Worm (Caenorhabditis elegans) whole organism, young adult: Measurements from ENCODE around the gene T05H10.8.
A peak's percentile ranks its signal among the peaks of the same experiment; 100 is the strongest.

ENCODE experiments used
- B0019.2 ChIP-seq: fragments of 200-800 bp; sonication (Bioruptor generic); conservative IDR thresholded peaks from 2 replicates; pipeline ENCODE4 v1.3.6; 2022; ENCODE audit warnings: missing genetic modification reagents, missing genetic modification characterization, missing compliant biosample characterization
- B0261.1 ChIP-seq: sonication (generic microtip); optimal IDR thresholded peaks from 2 replicates; lab custom pipeline; 2016; ENCODE audit warnings: mild to moderate bottlenecking, missing genetic modification characterization, moderate library complexity, missing compliant biosample characterization
- B0336.3 ChIP-seq: fragments of 200-800 bp; sonication (Bioruptor generic); IDR thresholded peaks from 2 replicates; pipeline ENCODE4 v1.3.6; 2022; ENCODE audit warnings: missing genetic modification characterization, missing compliant biosample characterization
- C06A6.2 ChIP-seq: fragments of 200-800 bp; sonication (Bioruptor generic); conservative IDR thresholded peaks from 2 replicates; pipeline ENCODE4 v1.3.6; 2022; ENCODE audit warnings: missing genetic modification characterization, missing compliant biosample characterization
- D2030.7 ChIP-seq: fragments of 200-800 bp; sonication (Bioruptor generic); IDR thresholded peaks from 2 replicates; pipeline ENCODE4 v1.3.6; 2022; ENCODE audit warnings: missing genetic modification reagents, missing genetic modification characterization, missing compliant biosample characterization
- F10E7.11 ChIP-seq: sonication (generic microtip); optimal IDR thresholded peaks from 2 replicates; lab custom pipeline; 2017; ENCODE audit warnings: mild to moderate bottlenecking, missing genetic modification characterization, moderate library complexity, missing compliant biosample characterization
- F57C9.4 ChIP-seq: sonication (generic microtip); optimal IDR thresholded peaks from 2 replicates; lab custom pipeline; 2017; ENCODE audit warnings: mild to moderate bottlenecking, missing genetic modification characterization, missing compliant biosample characterization
- K11D2.4 ChIP-seq: fragments of 200-800 bp; sonication (Bioruptor generic); IDR thresholded peaks from 2 replicates; pipeline ENCODE4 v1.3.6; 2022; ENCODE audit warnings: missing genetic modification reagents, missing genetic modification characterization, missing compliant biosample characterization
- K12H6.12 ChIP-seq: fragments of 200-800 bp; sonication (Bioruptor generic); optimal IDR thresholded peaks from 2 replicates; lab custom pipeline; 2018; ENCODE audit warnings: mild to moderate bottlenecking, missing genetic modification characterization, missing compliant biosample characterization
- akir-1 ChIP-seq: fragments of 200-800 bp; sonication (Bioruptor generic); optimal IDR thresholded peaks from 2 replicates; lab custom pipeline; 2018; ENCODE audit warnings: mild to moderate bottlenecking, missing genetic modification characterization, moderate library complexity, missing compliant biosample characterization
- aptf-3 ChIP-seq: fragments of 200-800 bp; sonication (Bioruptor generic); IDR thresholded peaks from 2 replicates; pipeline ENCODE4 v1.3.6; 2022; ENCODE audit warnings: missing genetic modification characterization, missing compliant biosample characterization
- atf-7 ChIP-seq: sonication (generic microtip); optimal IDR thresholded peaks from 2 replicates; lab custom pipeline; 2017; ENCODE audit warnings: mild to moderate bottlenecking, missing genetic modification characterization, missing compliant biosample characterization
- attf-5 ChIP-seq: fragments of 200-800 bp; sonication (Bioruptor generic); optimal IDR thresholded peaks from 2 replicates; lab custom pipeline; 2018; ENCODE audit warnings: mild to moderate bottlenecking, missing genetic modification characterization, missing compliant biosample characterization
- bed-1 ChIP-seq: fragments of 200-800 bp; sonication (Bioruptor generic); IDR thresholded peaks from 2 replicates; pipeline ENCODE4 v1.3.6; 2022; ENCODE audit warnings: missing genetic modification reagents, missing genetic modification characterization, missing compliant biosample characterization
- bed-2 ChIP-seq: fragments of 200-800 bp; sonication (Bioruptor generic); IDR thresholded peaks from 2 replicates; pipeline ENCODE4 v1.3.6; 2022; ENCODE audit warnings: missing genetic modification reagents, missing genetic modification characterization, missing compliant biosample characterization
- ccch-3 ChIP-seq: fragments of 200-800 bp; sonication (Bioruptor generic); optimal IDR thresholded peaks from 2 replicates; lab custom pipeline; 2018; ENCODE audit warnings: mild to moderate bottlenecking, missing genetic modification characterization, missing compliant biosample characterization
- cebp-1 ChIP-seq, 2 experiments: fragments of 200-800 bp in 1 of 2; sonication (Bioruptor generic) in 1 of 2; sonication (generic microtip) in 1 of 2; IDR thresholded peaks in 1 of 2; optimal IDR thresholded peaks in 1 of 2; 2 replicates each; pipeline versions ENCODE4 v1.3.6 to Lab custom; 2017 to 2022; ENCODE audit warnings: missing compliant biosample characterization in 2 of 2, missing genetic modification characterization in 2 of 2, mild to moderate bottlenecking in 1 of 2, missing genetic modification reagents in 1 of 2, moderate library complexity in 1 of 2
- ceh-58 ChIP-seq: fragments of 200-800 bp; sonication (Bioruptor generic); IDR thresholded peaks from 2 replicates; pipeline ENCODE4 v1.3.6; 2022; ENCODE audit warnings: missing genetic modification characterization, missing compliant biosample characterization
- dox-1 ChIP-seq: fragments of 200-800 bp; sonication (Bioruptor generic); IDR thresholded peaks from 2 replicates; pipeline ENCODE4 v1.3.6; 2022; ENCODE audit warnings: missing genetic modification reagents, missing genetic modification characterization, missing compliant biosample characterization
- dpff-1 ChIP-seq: sonication (generic microtip); optimal IDR thresholded peaks from 2 replicates; lab custom pipeline; 2017; ENCODE audit warnings: mild to moderate bottlenecking, missing genetic modification characterization, missing compliant biosample characterization
- egl-18 ChIP-seq: fragments of 200-800 bp; sonication (Bioruptor generic); IDR thresholded peaks from 2 replicates; pipeline ENCODE4 v1.3.6; 2022; ENCODE audit warnings: missing genetic modification reagents, missing genetic modification characterization, missing compliant biosample characterization
- egrh-3 ChIP-seq: fragments of 200-800 bp; sonication (Bioruptor generic); IDR thresholded peaks from 2 replicates; pipeline ENCODE4 v1.3.6; 2022; ENCODE audit warnings: missing genetic modification reagents, missing genetic modification characterization, missing compliant biosample characterization
- gei-17 ChIP-seq: fragments of 200-800 bp; sonication (Bioruptor generic); optimal IDR thresholded peaks from 2 replicates; lab custom pipeline; 2018; ENCODE audit warnings: mild to moderate bottlenecking, missing genetic modification characterization, missing compliant biosample characterization
- hlh-12 ChIP-seq: sonication (generic microtip); optimal IDR thresholded peaks from 2 replicates; lab custom pipeline; 2016; ENCODE audit warnings: missing genetic modification characterization, missing compliant biosample characterization
- hmg-20 ChIP-seq: fragments of 200-800 bp; sonication (Bioruptor generic); IDR thresholded peaks from 2 replicates; pipeline ENCODE4 v1.3.6; 2022; ENCODE audit warnings: missing genetic modification reagents, missing genetic modification characterization, missing compliant biosample characterization
- lin-40 ChIP-seq: sonication (generic microtip); optimal IDR thresholded peaks from 2 replicates; lab custom pipeline; 2016; ENCODE audit warnings: missing genetic modification characterization, mild to moderate bottlenecking, missing compliant biosample characterization, missing genotype, missing genetic modification reagents
- lin-54 ChIP-seq: fragments of 200-800 bp; sonication (Bioruptor generic); optimal IDR thresholded peaks from 2 replicates; lab custom pipeline; 2018; ENCODE audit warnings: mild to moderate bottlenecking, missing genetic modification characterization, missing compliant biosample characterization
- lsl-1 ChIP-seq: fragments of 200-800 bp; sonication (Bioruptor generic); optimal IDR thresholded peaks from 2 replicates; lab custom pipeline; 2018; ENCODE audit warnings: mild to moderate bottlenecking, missing genetic modification characterization, moderate library complexity, missing compliant biosample characterization
- madf-3 ChIP-seq: fragments of 200-800 bp; sonication (Bioruptor generic); IDR thresholded peaks from 2 replicates; pipeline ENCODE4 v1.3.6; 2022; ENCODE audit warnings: missing genetic modification reagents, missing genetic modification characterization, missing compliant biosample characterization
- madf-6 ChIP-seq: fragments of 200-800 bp; sonication (Bioruptor generic); IDR thresholded peaks from 2 replicates; pipeline ENCODE4 v1.3.6; 2022; ENCODE audit warnings: missing genetic modification reagents, missing genetic modification characterization, missing compliant biosample characterization
- nhr-179 ChIP-seq: sonication (generic microtip); optimal IDR thresholded peaks from 2 replicates; lab custom pipeline; 2016; ENCODE audit warnings: mild to moderate bottlenecking, missing genetic modification characterization, missing compliant biosample characterization
- nhr-80 ChIP-seq: sonication (generic microtip); optimal IDR thresholded peaks from 2 replicates; lab custom pipeline; 2016; ENCODE audit warnings: missing genetic modification characterization, missing compliant biosample characterization
- snpc-3.4 ChIP-seq: sonication (generic microtip); optimal IDR thresholded peaks from 2 replicates; lab custom pipeline; 2017; ENCODE audit warnings: missing genetic modification characterization, mild to moderate bottlenecking, missing compliant biosample characterization, antibody characterized with exemption, moderate library complexity, missing genotype, missing genetic modification reagents
- snpc-4 ChIP-seq, 5 experiments: fragments of 150-350 bp in 1 of 5; sonication (generic microtip) in 4 of 5; optimal IDR thresholded peaks; 2 replicates each; lab custom pipeline; 2014 to 2018; ENCODE audit warnings: missing genetic modification characterization in 5 of 5, missing biosample characterization in 3 of 5, antibody characterized with exemption in 2 of 5, mild to moderate bottlenecking in 2 of 5, missing compliant biosample characterization in 2 of 5, missing genotype in 2 of 5, moderate library complexity in 2 of 5, missing genetic modification reagents in 1 of 5
- sptf-2 ChIP-seq: fragments of 200-800 bp; sonication (Bioruptor generic); optimal IDR thresholded peaks from 2 replicates; lab custom pipeline; 2018; ENCODE audit warnings: mild to moderate bottlenecking, missing genetic modification characterization, missing compliant biosample characterization
- tbp1 ChIP-seq: fragments of 200-800 bp; sonication (Bioruptor generic); optimal IDR thresholded peaks from 2 replicates; lab custom pipeline; 2018; ENCODE audit warnings: mild to moderate bottlenecking, missing genetic modification characterization, missing compliant biosample characterization
- zfh-2 ChIP-seq: fragments of 200-800 bp; sonication (Bioruptor generic); conservative IDR thresholded peaks from 2 replicates; pipeline ENCODE4 v1.3.6; 2022; ENCODE audit warnings: missing genetic modification reagents, missing genetic modification characterization, missing compliant biosample characterization
- zim-3 ChIP-seq: sonication (generic microtip); optimal IDR thresholded peaks from 2 replicates; lab custom pipeline; 2017; ENCODE audit warnings: mild to moderate bottlenecking, missing genetic modification characterization, moderate library complexity, missing compliant biosample characterization
- ztf-22 ChIP-seq: fragments of 200-800 bp; sonication (Bioruptor generic); optimal IDR thresholded peaks from 2 replicates; lab custom pipeline; 2018; ENCODE audit warnings: mild to moderate bottlenecking, missing genetic modification characterization, moderate library complexity, missing compliant biosample characterization
- ztf-25 ChIP-seq: fragments of 200-800 bp; sonication (Bioruptor generic); IDR thresholded peaks from 2 replicates; pipeline ENCODE4 v1.3.6; 2022; ENCODE audit warnings: missing genetic modification reagents, missing genetic modification characterization, missing compliant biosample characterization

Gene T05H10.8

DNA sequence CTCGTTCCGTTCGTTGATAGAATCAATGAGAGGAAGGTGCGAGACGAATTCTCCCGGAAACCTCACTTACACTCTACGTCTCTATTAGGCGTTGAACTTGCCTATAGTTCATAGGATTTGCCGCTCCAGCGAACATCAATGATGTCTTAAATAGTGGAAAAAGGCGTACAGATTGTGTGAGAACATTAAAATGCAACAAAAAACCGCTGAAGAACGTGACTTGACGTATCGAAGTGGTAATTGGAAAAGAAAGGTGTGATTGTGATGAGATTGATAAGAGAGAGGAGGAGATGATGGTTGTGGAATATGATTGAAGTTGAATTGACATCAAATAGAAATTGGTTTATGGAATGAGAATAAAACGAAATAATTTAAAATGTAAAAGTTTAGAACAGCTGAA lies 24.9 kb upstream of the T05H10.8 start:
- TF ChIP-seq F57C9.4 (no peak), attf-5 (GFP tag; lab: Kevin White, UChicago) (peak; percentile 49), snpc-3.4 (tag; lab: Kevin White, UChicago) (no peak), cebp-1 (GFP tag; IDR thresholded peaks at IDR 0.05; lab: Robert Waterston, UW) (no peak), cebp-1 (tag; optimal IDR thresholded peaks at IDR 0.05; lab: Kevin White, UChicago) (peak; percentile 25), lin-40 (tag; lab: Kevin White, UChicago) (peak; percentile 12), hlh-12 (no peak), atf-7 (tag; lab: Kevin White, UChicago) (peak; percentile 30), akir-1 (GFP tag; lab: Kevin White, UChicago) (no peak), bed-2 (GFP tag; lab: Robert Waterston, UW) (no peak), bed-1 (GFP tag; lab: Robert Waterston, UW) (no peak), tbp1 (GFP tag; lab: Kevin White, UChicago) (peak; percentile 18), nhr-80 (tag; lab: Kevin White, UChicago) (peak; percentile 82), B0336.3 (GFP tag; lab: Robert Waterston, UW) (0 out of 2 replicates have a peak, but pooled peaks have one; percentile 48), lin-54 (GFP tag; lab: Kevin White, UChicago) (peak; percentile 18)

DNA sequence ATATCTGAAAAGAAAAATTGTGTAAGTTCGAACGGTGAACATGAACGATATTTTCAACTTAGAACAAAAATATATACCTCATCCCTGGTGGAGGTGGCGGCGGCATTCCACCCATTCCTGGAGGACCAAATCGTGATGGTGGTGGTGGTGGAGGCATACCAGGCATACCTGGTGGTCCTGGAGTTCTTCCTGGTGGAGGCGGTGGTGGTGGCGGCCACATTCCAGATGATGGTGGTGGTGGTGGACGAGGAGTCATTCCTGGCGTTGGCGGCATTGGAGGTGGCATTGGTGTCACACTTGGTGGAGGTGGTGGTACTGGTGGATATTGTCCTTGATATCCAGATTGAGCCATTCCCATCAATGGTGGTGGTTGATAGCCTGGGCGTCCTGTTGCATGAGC lies 24.3 kb upstream of the T05H10.8 start:
- TF ChIP-seq F10E7.11 (tag; lab: Kevin White, UChicago) = no peak
- TF ChIP-seq madf-3 (GFP tag; lab: Robert Waterston, UW) = no peak
- peak; percentile 74 for TF ChIP-seq zfh-2 (GFP tag; lab: Robert Waterston, UW)
- TF ChIP-seq egrh-3 (GFP tag; lab: Robert Waterston, UW) = peak; percentile 7; the same call in 1 of the 2 replicates
- TF ChIP-seq B0019.2 (GFP tag; lab: Robert Waterston, UW) = no peak
- TF ChIP-seq ccch-3 = no peak
- no peak for TF ChIP-seq egl-18 (GFP tag; lab: Robert Waterston, UW)
- no peak for TF ChIP-seq dpff-1 (tag; lab: Kevin White, UChicago)
- TF ChIP-seq madf-6 (GFP tag; lab: Robert Waterston, UW) = no peak
- TF ChIP-seq zim-3 (tag; lab: Kevin White, UChicago) = peak; percentile 7
- no peak for TF ChIP-seq cebp-1 (GFP tag; IDR thresholded peaks at IDR 0.05; lab: Robert Waterston, UW)
- TF ChIP-seq cebp-1 (tag; optimal IDR thresholded peaks at IDR 0.05; lab: Kevin White, UChicago) = no peak
- TF ChIP-seq K11D2.4 (GFP tag; lab: Robert Waterston, UW) = no peak
- TF ChIP-seq ztf-25 (GFP tag; lab: Robert Waterston, UW) = no peak
- no peak for TF ChIP-seq ceh-58 (GFP tag; lab: Robert Waterston, UW)
- TF ChIP-seq K12H6.12 (tag; lab: Kevin White, UChicago) = no peak

DNA sequence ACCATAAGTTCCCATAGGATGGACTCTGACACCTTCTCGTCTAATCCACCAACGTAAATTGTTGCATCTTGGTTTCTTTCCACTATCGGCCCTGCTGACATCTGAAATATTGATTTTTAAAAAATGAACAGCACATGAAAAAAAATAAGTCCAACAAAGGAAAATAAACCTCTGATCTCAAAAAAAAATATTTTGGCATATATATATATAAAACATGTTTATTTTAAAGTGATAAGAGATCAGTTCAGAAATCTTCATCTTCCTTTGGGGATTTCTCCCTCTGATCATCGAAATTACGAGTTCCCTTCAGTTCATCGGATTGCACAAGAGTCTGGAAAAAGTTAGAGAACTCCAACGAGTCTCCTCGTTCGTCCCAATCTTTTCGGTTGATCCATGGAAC lies 23.2 kb upstream of the T05H10.8 start, which contains the start of gene sap-49:
Gene sap-49 (minus strand): TSS at position 101 of the 400 bp plus-strand sequence.
- TF ChIP-seq nhr-179 = no peak
- no peak for TF ChIP-seq dox-1 (GFP tag; lab: Robert Waterston, UW)
- TF ChIP-seq ceh-58 (GFP tag; lab: Robert Waterston, UW) = no peak
- no peak for TF ChIP-seq B0336.3 (GFP tag; lab: Robert Waterston, UW)
- no peak for TF ChIP-seq gei-17 (GFP tag; lab: Kevin White, UChicago)
- no peak for TF ChIP-seq snpc-4 (GFP tag; optimal IDR thresholded peaks at IDR 0.05; lab: Kevin White, UChicago)
- no peak for TF ChIP-seq snpc-4 (tag; optimal IDR thresholded peaks at IDR 0.05; lab: Kevin White, UChicago)
- no peak for TF ChIP-seq lin-40 (tag; lab: Kevin White, UChicago)
- no peak for TF ChIP-seq hmg-20 (GFP tag; lab: Robert Waterston, UW)
- TF ChIP-seq ccch-3 = no peak
- no peak for TF ChIP-seq aptf-3 (GFP tag; lab: Robert Waterston, UW)
- TF ChIP-seq C06A6.2 (GFP tag; lab: Robert Waterston, UW) = no peak
- TF ChIP-seq nhr-80 (tag; lab: Kevin White, UChicago) = no peak
- no peak for TF ChIP-seq lsl-1 (GFP tag; lab: Kevin White, UChicago)
- TF ChIP-seq D2030.7 (GFP tag; lab: Robert Waterston, UW) = no peak
- no peak for TF ChIP-seq sptf-2 (GFP tag; lab: Kevin White, UChicago)
- no peak for TF ChIP-seq ztf-22 (GFP tag; lab: Kevin White, UChicago)
- no peak for TF ChIP-seq akir-1 (GFP tag; lab: Kevin White, UChicago)
- no peak for TF ChIP-seq B0261.1 (tag; lab: Kevin White, UChicago)
- TF ChIP-seq snpc-3.4 (tag; lab: Kevin White, UChicago) = no peak
- no peak for TF ChIP-seq egrh-3 (GFP tag; lab: Robert Waterston, UW)
